Worm (Caenorhabditis elegans): Measurements from ENCODE around the gene ugt-55.

The ugt-55 gene

DNA sequence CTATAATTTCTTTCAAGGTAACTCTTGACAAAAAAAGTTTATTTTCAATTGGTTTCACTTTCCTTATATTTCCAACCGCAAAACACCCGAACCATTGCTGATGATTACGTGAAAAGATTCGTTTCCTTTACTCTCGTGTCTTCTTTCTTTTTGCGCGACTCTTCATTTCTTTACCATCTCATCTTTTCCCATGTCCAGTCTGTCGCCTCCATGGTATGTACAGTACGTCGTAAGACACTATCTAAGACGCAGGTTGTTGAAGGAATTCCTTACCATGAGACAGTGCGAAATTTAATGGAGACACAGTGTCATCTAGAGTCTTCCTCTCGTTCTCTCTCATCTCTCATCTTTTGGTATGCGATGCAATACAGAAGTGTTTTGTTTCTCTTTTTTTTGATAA lies 43.7 kb downstream of the ugt-55 start (continued):
- no peak for TF ChIP-seq pax-3 (tag; optimal IDR thresholded peaks at IDR 0.05)
- peak; percentile 16 to 85 for TF ChIP-seq lin-35 (GFP tag; optimal IDR thresholded peaks at IDR 0.05)
- peak; percentile 5 to 28 (median 19) for TF ChIP-seq ceh-82 (tag; optimal IDR thresholded peaks at IDR 0.05)
- TF ChIP-seq elt-3 (tag; optimal IDR thresholded peaks at IDR 0.05) = peak in 3 of 6 experiments; percentile 83 to 92 (median 89)
- TF ChIP-seq grh-1 (GFP tag; IDR thresholded peaks at IDR 0.05) = peak; percentile 61; the same call in 1 of the 2 replicates
- TF ChIP-seq unc-130 (tag; optimal IDR thresholded peaks at IDR 0.05) = peak; percentile 50
- peak; percentile 96 for TF ChIP-seq nhr-85 (tag)
- TF ChIP-seq ces-1 (GFP tag; optimal IDR thresholded peaks at IDR 0.05) = no peak
- TF ChIP-seq egl-13 (tag; optimal IDR thresholded peaks at IDR 0.05) = no peak
- peak; percentile 76 for TF ChIP-seq snu-23 (GFP tag; optimal IDR thresholded peaks at IDR 0.05)
- peak; percentile 81 for TF ChIP-seq nhr-20 (tag; optimal IDR thresholded peaks at IDR 0.05)
- TF ChIP-seq mep-1 (tag; optimal IDR thresholded peaks at IDR 0.05) = peak; percentile 73
- TF ChIP-seq nhr-47 (tag; optimal IDR thresholded peaks at IDR 0.05) = peak; percentile 35

DNA sequence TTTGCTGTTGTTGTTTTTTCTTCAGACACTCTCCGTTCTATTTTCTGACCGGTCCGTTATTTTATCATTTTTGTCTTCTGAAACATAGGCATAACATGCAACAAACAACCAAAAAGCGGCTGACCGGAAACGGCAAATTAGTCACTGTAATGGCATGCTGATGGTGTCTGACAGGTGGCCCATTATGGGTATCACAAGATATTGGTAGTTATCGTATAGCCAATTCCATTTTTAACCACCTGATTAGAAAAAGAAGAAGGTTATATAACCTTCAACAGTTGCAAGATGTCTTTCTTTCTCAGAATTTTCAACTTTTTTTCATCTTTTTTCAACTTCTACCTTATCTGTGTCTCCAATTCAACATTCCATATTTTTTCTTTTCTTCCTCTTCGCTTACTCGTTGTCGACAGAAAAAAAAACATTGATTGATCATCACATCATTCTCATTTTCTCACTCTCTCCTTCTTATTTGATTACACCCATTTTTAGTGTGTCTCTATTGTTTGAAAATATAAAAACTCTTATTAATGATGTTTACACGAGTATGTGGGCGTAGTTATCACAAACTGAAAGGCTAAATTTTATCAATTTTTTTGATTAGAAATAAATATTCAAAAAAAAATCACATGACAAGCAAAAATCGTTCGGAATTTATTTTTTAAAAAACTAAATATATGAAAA lies 44.4 kb downstream of the ugt-55 start:
- TF ChIP-seq mdl-1 (tag; optimal IDR thresholded peaks at IDR 0.05) (peak in 1 of 2 experiments; percentile 36), Y116A8C.19 (tag; optimal IDR thresholded peaks at IDR 0.05; ENCODE audit: borderline replicate concordance) (no peak), lin-35 (GFP tag; optimal IDR thresholded peaks at IDR 0.05) (peak in 1 of 2 experiments; percentile 60), unc-98 (GFP tag; IDR thresholded peaks at IDR 0.05) (no peak), snpc-4 (tag; optimal IDR thresholded peaks at IDR 0.05) (no peak), nhr-71 (tag; optimal IDR thresholded peaks at IDR 0.05) (peak; percentile 61), pax-3 (tag; optimal IDR thresholded peaks at IDR 0.05) (peak; percentile 11), fos-1 (tag; optimal IDR thresholded peaks at IDR 0.05) (no peak), nhr-77 (tag; optimal IDR thresholded peaks at IDR 0.05) (no peak), ceh-88 (GFP tag; IDR thresholded peaks at IDR 0.05) (no peak), lin-39 (tag; optimal IDR thresholded peaks at IDR 0.05) (no peak), pag-3 (tag; optimal IDR thresholded peaks at IDR 0.05; ENCODE audit: borderline replicate concordance, insufficient read depth) (no peak), aly-2 (tag; optimal IDR thresholded peaks at IDR 0.05) (no peak), snu-23 (GFP tag; optimal IDR thresholded peaks at IDR 0.05) (peak; percentile 60), lin-15B (tag; optimal IDR thresholded peaks at IDR 0.05) (no peak), ama-1 (optimal IDR thresholded peaks at IDR 0.05) (no peak), fkh-10 (GFP tag; optimal IDR thresholded peaks at IDR 0.05) (no peak), tlp-1 (tag; optimal IDR thresholded peaks at IDR 0.05) (no peak), grh-1 (GFP tag; IDR thresholded peaks at IDR 0.05) (no peak), nhr-47 (tag; optimal IDR thresholded peaks at IDR 0.05) (no peak), aha-1 (tag; optimal IDR thresholded peaks at IDR 0.05) (no peak), mab-9 (GFP tag; IDR thresholded peaks at IDR 0.05) (no peak), ceh-90 (tag; optimal IDR thresholded peaks at IDR 0.05) (no peak), nhr-237 (tag; optimal IDR thresholded peaks at IDR 0.05) (no peak), nhr-20 (tag; optimal IDR thresholded peaks at IDR 0.05) (peak; percentile 52), irx-1 (tag; optimal IDR thresholded peaks at IDR 0.05) (peak; percentile 77), lin-14 (GFP tag; optimal IDR thresholded peaks at IDR 0.05) (peak; percentile 67), elt-3 (tag; optimal IDR thresholded peaks at IDR 0.05) (peak in 2 of 6 experiments; percentile 19 to 37), nhr-19 (GFP tag; conservative IDR thresholded peaks at IDR 0.05) (peak; percentile 22; the same call in 1 of the 2 replicates), tbx-2 (tag; optimal IDR thresholded peaks at IDR 0.05) (peak; percentile 50), ets-5 (GFP tag; IDR thresholded peaks at IDR 0.05) (no peak), ztf-11 (tag; optimal IDR thresholded peaks at IDR 0.05) (no peak), zag-1 (tag; optimal IDR thresholded peaks at IDR 0.05) (no peak), ceh-63 (GFP tag; optimal IDR thresholded peaks at IDR 0.05) (no peak), pqm-1 (tag; optimal IDR thresholded peaks at IDR 0.05) (no peak), jun-1 (tag; optimal IDR thresholded peaks at IDR 0.05) (no peak), egl-13 (tag; optimal IDR thresholded peaks at IDR 0.05) (no peak), skn-1 (tag; optimal IDR thresholded peaks at IDR 0.05) (no peak), nhr-12 (tag; optimal IDR thresholded peaks at IDR 0.05) (no peak), nhr-28 (tag; optimal IDR thresholded peaks at IDR 0.05) (no peak), C16A3.4 (tag; optimal IDR thresholded peaks at IDR 0.05) (no peak), lsy-2 (tag; optimal IDR thresholded peaks at IDR 0.05) (peak; percentile 24 to 53), ceh-8 (GFP tag; optimal IDR thresholded peaks at IDR 0.05) (no peak), nhr-85 (tag) (peak; percentile 95), sptf-1 (tag; optimal IDR thresholded peaks at IDR 0.05) (no peak), F16B12.6 (tag; optimal IDR thresholded peaks at IDR 0.05) (no peak)
